Fruit fly (Drosophila melanogaster): ENCODE results near the gene Usp47.

The Usp47 gene

dm6 chr3L:5751417-5751739 is 1.4 kb upstream of the Usp47 start (continued):
- peak; percentile 51 for TF ChIP-seq sug (tag; optimal IDR thresholded peaks at IDR 0.05)
- TF ChIP-seq CG16813 (GFP tag; IDR thresholded peaks at IDR 0.05; ENCODE audit: partially characterized antibody): no peak

DNA sequence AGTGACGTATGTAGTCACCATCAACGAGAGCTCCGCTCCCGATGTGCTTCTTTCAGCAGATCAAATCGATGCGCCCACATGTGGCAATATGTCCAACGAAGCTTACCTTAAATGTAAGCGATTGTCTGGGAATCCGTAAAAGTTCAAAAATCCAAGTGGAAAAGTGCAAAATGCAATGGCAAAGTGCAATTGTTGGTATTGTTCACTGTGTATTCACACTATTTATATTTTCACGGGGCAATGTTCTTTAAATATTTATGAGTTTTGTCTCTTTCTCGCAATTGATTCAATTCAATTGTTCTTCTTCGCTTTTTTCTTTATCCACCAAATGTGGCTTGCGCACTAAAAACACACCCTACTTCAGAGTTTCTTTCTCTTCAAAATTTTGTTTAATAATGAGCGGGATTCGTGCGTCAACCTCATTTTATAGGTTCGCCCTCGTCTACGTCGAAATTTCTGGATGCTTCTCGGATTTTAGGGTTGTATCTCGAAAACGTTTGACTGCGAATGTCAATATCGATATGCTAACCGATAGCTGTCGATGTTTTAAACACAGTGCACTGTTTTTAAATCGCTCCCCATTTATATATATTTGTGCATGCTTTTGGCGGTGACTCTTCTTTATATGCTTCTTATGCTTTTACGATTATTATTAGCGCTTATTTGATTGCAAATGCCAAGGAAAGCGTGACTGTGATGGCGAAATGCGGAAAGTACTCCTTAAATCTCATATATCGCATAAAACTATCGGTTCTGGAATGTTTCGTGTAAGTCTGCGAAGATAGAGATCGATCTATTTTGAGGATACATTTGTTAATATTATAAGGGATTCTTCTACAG is 813 bp upstream of the Usp47 start, which contains the start of gene DnaJ-1:
DnaJ-1 (minus strand) TSS at position 450 of the 840 bp plus-strand sequence.
- TF ChIP-seq ham (GFP tag; IDR thresholded peaks at IDR 0.05) (no peak), CG16813 (GFP tag; IDR thresholded peaks at IDR 0.05; ENCODE audit: partially characterized antibody) (peak; percentile 99), zfh1 (GFP tag; IDR thresholded peaks at IDR 0.05) (peak; percentile 12; the same call in 1 of the 3 replicates), Vsx1 (GFP tag; optimal IDR thresholded peaks at IDR 0.05) (peak; percentile 4), CG10147 (GFP tag; optimal IDR thresholded peaks at IDR 0.05) (peak; percentile 34), CG34376 (GFP tag; optimal IDR thresholded peaks at IDR 0.05) (peak; percentile 90), CG8924 (tag; optimal IDR thresholded peaks at IDR 0.05) (peak; percentile 47), ttk (GFP tag; IDR thresholded peaks at IDR 0.05) (peak; percentile 32; the same call in 1 of the 2 replicates), CG18599 (GFP tag; optimal IDR thresholded peaks at IDR 0.05) (peak; percentile 70), Rfx (GFP tag; IDR thresholded peaks at IDR 0.05) (peak; percentile 61), bigmax (GFP tag; optimal IDR thresholded peaks at IDR 0.05) (peak; percentile 53), mld (GFP tag; IDR thresholded peaks at IDR 0.05; ENCODE audit: partially characterized antibody) (peak; percentile 95), ranshi (GFP tag; IDR thresholded peaks at IDR 0.05) (no peak), so (GFP tag; IDR thresholded peaks at IDR 0.05) (peak; percentile 12; the same call in 1 of the 3 replicates), CG16815 (GFP tag; optimal IDR thresholded peaks at IDR 0.05) (no peak), CG32767 (GFP tag; IDR thresholded peaks at IDR 0.05) (0 out of 2 replicates have a peak, but pooled peaks have one; percentile 16), lab (GFP tag; optimal IDR thresholded peaks at IDR 0.05) (peak; percentile 50), odd (GFP tag; optimal IDR thresholded peaks at IDR 0.05) (peak; percentile 54), CG9797 (GFP tag; optimal IDR thresholded peaks at IDR 0.05) (peak; percentile 54), Oli (tag; optimal IDR thresholded peaks at IDR 0.05) (no peak), CG12769 (tag; optimal IDR thresholded peaks at IDR 0.05) (peak; percentile 84), CG33213 (GFP tag; optimal IDR thresholded peaks at IDR 0.05) (peak; percentile 60), unc-4 (GFP tag; IDR thresholded peaks at IDR 0.05; ENCODE audit: partially characterized antibody) (peak; percentile 97), NFAT (GFP tag; IDR thresholded peaks at IDR 0.05) (peak; percentile 29; the same call in 1 of the 2 replicates), CG7357 (GFP tag; IDR thresholded peaks at IDR 0.05) (peak; percentile 90), CG6272 (GFP tag; IDR thresholded peaks at IDR 0.05) (peak; percentile 50; the same call in 1 of the 2 replicates), Lhr (GFP tag; optimal IDR thresholded peaks at IDR 0.05) (peak; percentile 18), CG2129 (GFP tag; IDR thresholded peaks at IDR 0.05; ENCODE audit: partially characterized antibody) (peak; percentile 99), bcd (GFP tag; optimal IDR thresholded peaks at IDR 0.05) (no peak), Asciz (GFP tag; optimal IDR thresholded peaks at IDR 0.05) (no peak), hb (GFP tag; IDR thresholded peaks at IDR 0.05; ENCODE audit: partially characterized antibody) (peak; percentile 97), Hsf (GFP tag; optimal IDR thresholded peaks at IDR 0.05) (peak; percentile 64), CG4617 (GFP tag; optimal IDR thresholded peaks at IDR 0.05; ENCODE audit: borderline replicate concordance) (peak; percentile 43), CG5180 (GFP tag; optimal IDR thresholded peaks at IDR 0.05) (peak; percentile 3), jing (GFP tag; optimal IDR thresholded peaks at IDR 0.05) (no peak), HHEX (GFP tag; optimal IDR thresholded peaks at IDR 0.05) (peak; percentile 33), Dll (GFP tag; IDR thresholded peaks at IDR 0.05; ENCODE audit: partially characterized antibody) (peak; percentile 98), NC2α (GFP tag; optimal IDR thresholded peaks at IDR 0.05) (peak; percentile 32), CrebB (tag; optimal IDR thresholded peaks at IDR 0.05) (peak; percentile 30), CG10565 (GFP tag; optimal IDR thresholded peaks at IDR 0.05) (no peak), B-H1 (GFP tag; IDR thresholded peaks at IDR 0.05) (no peak), Hmx (GFP tag; optimal IDR thresholded peaks at IDR 0.05) (no peak), eyg (GFP tag; optimal IDR thresholded peaks at IDR 0.05) (no peak), Ssrp (tag; optimal IDR thresholded peaks at IDR 0.05) (peak; percentile 9)

Data from whole organism, embryonic.